Worm (Caenorhabditis elegans): ENCODE data around the gene Y42A5A.1.
A peak's percentile ranks its signal among the peaks of the same experiment; 100 is the strongest.

Y42A5A.1 gene

DNA sequence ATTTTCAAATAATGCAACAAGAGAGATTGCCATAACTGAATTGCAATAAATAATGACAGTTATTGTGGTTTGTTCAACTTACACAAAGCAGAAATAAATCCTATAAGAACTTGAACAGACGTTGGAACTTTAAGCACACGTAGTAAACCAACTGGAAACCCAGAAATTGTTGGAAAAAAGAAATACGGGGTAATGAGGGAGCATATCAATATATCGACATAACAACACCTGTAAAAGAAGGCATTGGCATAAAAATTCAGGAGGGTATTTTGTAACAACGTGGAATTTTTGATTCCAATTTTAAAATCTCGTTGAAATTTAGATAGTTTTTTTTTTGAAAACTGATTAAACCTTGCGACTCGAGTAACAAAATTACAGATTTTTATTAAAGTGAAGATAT is 31.3 kb upstream of the Y42A5A.1 start:
- TF ChIP-seq mes-4 (tag; optimal IDR thresholded peaks at IDR 0.05) (no peak), rpc-1 (optimal IDR thresholded peaks at IDR 0.05) (no peak), rpc-1 (tag; optimal IDR thresholded peaks at IDR 0.05) (no peak), let-526 (GFP tag; IDR thresholded peaks at IDR 0.05) (no peak), B0336.3 (GFP tag; IDR thresholded peaks at IDR 0.05) (no peak), rec-8 (tag; optimal IDR thresholded peaks at IDR 0.05) (no peak), ccch-3 (GFP tag; optimal IDR thresholded peaks at IDR 0.05) (no peak), F57A8.1 (GFP tag; optimal IDR thresholded peaks at IDR 0.05) (no peak), gei-17 (GFP tag; optimal IDR thresholded peaks at IDR 0.05) (no peak), dpff-1 (tag; optimal IDR thresholded peaks at IDR 0.05) (no peak), egrh-3 (GFP tag; IDR thresholded peaks at IDR 0.05) (no peak), madf-6 (GFP tag; IDR thresholded peaks at IDR 0.05) (no peak), lin-26 (GFP tag; IDR thresholded peaks at IDR 0.05) (no peak), tlf-1 (GFP tag; optimal IDR thresholded peaks at IDR 0.05) (no peak), sea-2 (GFP tag; IDR thresholded peaks at IDR 0.05) (no peak), B0261.1 (tag; optimal IDR thresholded peaks at IDR 0.05) (no peak), egl-44 (GFP tag; IDR thresholded peaks at IDR 0.05) (no peak), ceh-58 (GFP tag; IDR thresholded peaks at IDR 0.05) (no peak), somi-1 (GFP tag; optimal IDR thresholded peaks at IDR 0.05) (no peak), hrde-1 (tag; optimal IDR thresholded peaks at IDR 0.05; ENCODE audit: borderline replicate concordance) (no peak)

DNA sequence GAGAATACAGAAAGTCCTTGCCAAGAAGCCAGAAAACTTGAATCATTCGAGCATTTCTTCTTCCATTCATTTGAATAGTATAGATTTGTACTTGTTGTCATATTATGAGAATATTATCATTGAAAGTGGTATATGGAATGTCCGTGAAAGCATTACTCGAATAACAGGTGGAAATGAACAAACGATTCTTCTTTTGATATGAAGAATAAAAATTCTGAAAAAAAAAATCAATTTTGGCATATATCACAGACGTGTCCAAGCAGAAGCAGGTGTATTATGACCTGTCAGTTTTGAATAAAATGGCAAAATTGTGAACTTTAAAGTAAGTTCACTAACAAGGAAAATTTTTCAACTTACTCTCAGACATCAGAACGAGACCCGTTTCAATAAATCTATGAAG is 30.7 kb upstream of the Y42A5A.1 start, which contains the start of gene srh-75:
srh-75 (minus strand) TSS at position 101 of the 400 bp plus-strand sequence.
- TF ChIP-seq Y67H2A.10 (GFP tag; conservative IDR thresholded peaks at IDR 0.05) = no peak
- TF ChIP-seq F22D6.2 (tag; optimal IDR thresholded peaks at IDR 0.05) = no peak
- no peak for TF ChIP-seq repo-1 (tag; optimal IDR thresholded peaks at IDR 0.05)
- no peak for TF ChIP-seq ceh-100 (GFP tag; IDR thresholded peaks at IDR 0.05)
- TF ChIP-seq let-607 (tag; optimal IDR thresholded peaks at IDR 0.05) = no peak
- no peak for TF ChIP-seq nhr-27 (tag; optimal IDR thresholded peaks at IDR 0.05)
- no peak for TF ChIP-seq F10E7.11 (tag; optimal IDR thresholded peaks at IDR 0.05)
- no peak for TF ChIP-seq egl-18 (GFP tag; IDR thresholded peaks at IDR 0.05)
- TF ChIP-seq dpl-1 (GFP tag; optimal IDR thresholded peaks at IDR 0.05) = no peak
- no peak for TF ChIP-seq zfh-2 (GFP tag; conservative IDR thresholded peaks at IDR 0.05)
- no peak for TF ChIP-seq nfyb-1 (GFP tag; IDR thresholded peaks at IDR 0.05)
- no peak for TF ChIP-seq T07F8.4 (tag; optimal IDR thresholded peaks at IDR 0.05)
- no peak for TF ChIP-seq attf-6 (GFP tag; IDR thresholded peaks at IDR 0.05)
- TF ChIP-seq lir-1 (GFP tag; conservative IDR thresholded peaks at IDR 0.05) = no peak
- TF ChIP-seq madf-8 (GFP tag; conservative IDR thresholded peaks at IDR 0.05) = no peak
- TF ChIP-seq aptf-2 (GFP tag; conservative IDR thresholded peaks at IDR 0.05) = no peak
- TF ChIP-seq snpc-4 (GFP tag; optimal IDR thresholded peaks at IDR 0.05) = no peak
- TF ChIP-seq snpc-4 (tag; optimal IDR thresholded peaks at IDR 0.05) = no peak
- no peak for TF ChIP-seq madf-6 (GFP tag; IDR thresholded peaks at IDR 0.05)

DNA sequence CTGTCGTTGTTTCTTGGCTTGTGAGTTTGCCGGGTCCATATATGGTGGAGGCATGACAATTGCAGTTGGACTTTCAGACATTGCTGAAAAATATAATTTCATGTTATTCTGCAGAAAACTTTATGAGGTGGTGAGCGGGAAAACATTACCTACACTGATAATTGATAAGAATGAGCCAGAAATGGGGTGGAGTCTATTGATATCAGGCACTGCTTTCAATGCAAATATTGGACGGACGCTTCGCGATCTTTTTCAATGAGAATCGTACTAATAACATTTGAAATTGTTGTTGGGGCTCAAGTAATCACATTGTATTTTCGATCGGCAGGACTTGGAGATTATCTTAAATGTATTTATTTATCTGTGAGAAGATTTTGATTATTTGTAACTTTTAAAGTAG is 28.6 kb upstream of the Y42A5A.1 start, which contains the start of gene T04C12.1:
T04C12.1 (minus strand) TSS at position 90 of the 400 bp plus-strand sequence.
- TF ChIP-seq xnd-1 (tag; optimal IDR thresholded peaks at IDR 0.05) (no peak), nfya-2 (GFP tag; IDR thresholded peaks at IDR 0.05) (no peak), nhr-90 (tag; optimal IDR thresholded peaks at IDR 0.05) (no peak), ama-1 (optimal IDR thresholded peaks at IDR 0.05) (peak; percentile 6), ama-1 (GFP tag; optimal IDR thresholded peaks at IDR 0.05) (no peak), ztf-18 (tag; optimal IDR thresholded peaks at IDR 0.05) (no peak), C06A6.2 (GFP tag; conservative IDR thresholded peaks at IDR 0.05) (no peak), egrh-3 (GFP tag; IDR thresholded peaks at IDR 0.05) (no peak), ets-4 (GFP tag; optimal IDR thresholded peaks at IDR 0.05) (no peak)

Data from whole organism, young adult.